Fruit fly (Drosophila melanogaster): Measurements from ENCODE around the gene CG9257.
A peak's percentile ranks its signal among the peaks of the same experiment; 100 is the strongest.

The CG9257 gene

DNA sequence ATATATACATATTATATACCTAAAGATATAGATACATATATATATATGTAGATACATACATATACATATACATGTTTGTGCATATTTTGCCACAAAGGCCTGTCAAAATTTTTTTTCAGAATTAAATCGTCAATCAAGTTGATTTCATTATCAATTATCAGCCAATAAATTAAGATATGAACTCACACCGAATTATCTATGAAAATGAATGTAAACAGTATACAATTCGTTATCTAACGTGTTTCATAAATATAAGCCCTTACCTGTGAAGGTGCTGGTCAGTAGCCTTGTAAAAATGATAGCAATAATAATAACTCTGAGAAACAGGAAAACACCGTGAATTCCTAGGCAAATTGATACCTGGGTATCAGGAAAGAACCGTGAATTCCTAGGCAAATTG lies 7.1 kb downstream of the CG9257 start (continued):
- TF ChIP-seq Opbp (GFP tag; IDR thresholded peaks at IDR 0.05; ENCODE audit: partially characterized antibody), result no peak
- no peak for TF ChIP-seq Lpt (GFP tag; optimal IDR thresholded peaks at IDR 0.05)
- peak; percentile 47 for TF ChIP-seq sens (GFP tag)
- TF ChIP-seq Sry-β (GFP tag; optimal IDR thresholded peaks at IDR 0.05), result no peak
- no peak for TF ChIP-seq Blimp-1 (GFP tag; optimal IDR thresholded peaks at IDR 0.05)
- no peak for TF ChIP-seq tx (GFP tag; optimal IDR thresholded peaks at IDR 0.05)
- TF ChIP-seq mirr (GFP tag; optimal IDR thresholded peaks at IDR 0.05), result peak; percentile 67

DNA sequence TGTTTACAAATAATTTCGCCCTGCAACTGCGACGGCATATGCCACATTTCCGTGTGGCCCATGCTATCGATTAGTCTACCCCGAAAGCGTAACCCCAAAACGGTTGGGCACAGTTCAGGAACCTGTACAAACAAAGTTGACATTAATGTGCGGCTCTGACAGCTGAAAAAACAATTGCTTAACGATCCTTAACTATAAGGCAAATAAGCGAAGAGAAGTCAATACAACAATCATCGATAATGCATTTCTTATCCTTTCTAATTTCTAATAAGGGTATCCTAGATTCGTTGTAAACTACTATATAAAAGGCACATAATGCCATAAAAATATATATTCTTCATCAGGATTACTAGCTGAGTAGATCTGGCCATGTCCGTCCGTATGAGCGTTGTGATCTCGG lies 9.3 kb downstream of the CG9257 start:
- peak; percentile 50 for TF ChIP-seq CG15696 (tag; optimal IDR thresholded peaks at IDR 0.05)
- peak; percentile 65 for TF ChIP-seq D19A (tag; optimal IDR thresholded peaks at IDR 0.05)
- no peak for TF ChIP-seq Mrtf (GFP tag; IDR thresholded peaks at IDR 0.05)
- TF ChIP-seq unc-4 (GFP tag; IDR thresholded peaks at IDR 0.05; ENCODE audit: partially characterized antibody), result no peak
- no peak for TF ChIP-seq CG34422 (GFP tag; IDR thresholded peaks at IDR 0.05)
- TF ChIP-seq twi (tag; optimal IDR thresholded peaks at IDR 0.05), result peak; percentile 26
- TF ChIP-seq Xrp1 (GFP tag; IDR thresholded peaks at IDR 0.05), result 0 out of 2 replicates have a peak, but pooled peaks have one; percentile 9
- TF ChIP-seq Hmr (GFP tag; optimal IDR thresholded peaks at IDR 0.05), result no peak
- no peak for TF ChIP-seq corto (GFP tag; optimal IDR thresholded peaks at IDR 0.05)
- peak; percentile 57; the same call in 1 of the 3 replicates for TF ChIP-seq CG2199 (GFP tag; IDR thresholded peaks at IDR 0.05)
- no peak for TF ChIP-seq pum (GFP tag; optimal IDR thresholded peaks at IDR 0.05)

DNA sequence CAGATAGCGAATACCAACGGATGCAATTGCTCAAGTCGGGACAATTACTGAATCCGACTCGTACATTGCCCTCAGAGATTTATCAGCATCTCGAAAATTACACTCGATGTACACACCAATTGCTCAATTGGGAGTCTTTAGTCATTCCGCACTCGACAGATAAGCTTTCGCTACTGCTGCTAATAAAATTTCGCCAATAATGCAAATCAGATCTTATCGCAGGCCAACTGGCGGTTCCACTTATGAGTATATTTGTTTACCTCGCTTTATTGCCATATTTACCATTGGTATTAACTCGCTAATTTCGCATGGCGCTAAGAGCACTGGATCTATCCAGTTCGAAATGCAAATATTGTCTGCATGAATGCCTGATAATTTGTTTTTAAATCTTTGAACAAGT lies 11.0 kb downstream of the CG9257 start:
- TF ChIP-seq Ada2b (GFP tag; IDR thresholded peaks at IDR 0.05) (no peak), CG4820 (GFP tag; optimal IDR thresholded peaks at IDR 0.05) (no peak), sens (GFP tag) (peak; percentile 59), CG4404 (GFP tag; IDR thresholded peaks at IDR 0.05) (no peak), CG1024 (GFP tag; IDR thresholded peaks at IDR 0.05) (no peak), Nf-YB (GFP tag; optimal IDR thresholded peaks at IDR 0.05) (no peak)

DNA sequence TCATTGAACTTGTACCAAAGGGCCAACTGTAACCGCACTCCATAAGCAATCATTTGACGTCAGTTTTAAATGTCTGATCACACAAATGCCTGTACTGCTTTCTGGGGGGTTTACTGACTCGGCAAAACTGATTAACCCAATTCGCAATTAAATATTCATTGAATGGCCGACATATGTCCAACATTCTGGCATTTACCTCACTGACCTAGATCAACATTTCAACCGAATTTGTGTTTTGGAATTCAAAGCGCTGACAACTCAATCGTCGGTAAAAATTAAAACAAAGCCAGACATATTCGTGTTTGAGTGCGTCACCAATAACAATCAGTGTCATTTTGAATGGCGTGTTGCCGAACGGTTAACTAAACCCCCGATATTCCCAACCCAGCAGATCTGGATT lies 13.1 kb downstream of the CG9257 start:
- no peak for TF ChIP-seq CG9797 (GFP tag; optimal IDR thresholded peaks at IDR 0.05)
- no peak for TF ChIP-seq D19A (tag; optimal IDR thresholded peaks at IDR 0.05)
- peak; percentile 97 for TF ChIP-seq CG2199 (GFP tag; IDR thresholded peaks at IDR 0.05)
- TF ChIP-seq chinmo (GFP tag; IDR thresholded peaks at IDR 0.05; ENCODE audit: partially characterized antibody), result no peak
- no peak for TF ChIP-seq CG10979 (tag; optimal IDR thresholded peaks at IDR 0.05)

DNA sequence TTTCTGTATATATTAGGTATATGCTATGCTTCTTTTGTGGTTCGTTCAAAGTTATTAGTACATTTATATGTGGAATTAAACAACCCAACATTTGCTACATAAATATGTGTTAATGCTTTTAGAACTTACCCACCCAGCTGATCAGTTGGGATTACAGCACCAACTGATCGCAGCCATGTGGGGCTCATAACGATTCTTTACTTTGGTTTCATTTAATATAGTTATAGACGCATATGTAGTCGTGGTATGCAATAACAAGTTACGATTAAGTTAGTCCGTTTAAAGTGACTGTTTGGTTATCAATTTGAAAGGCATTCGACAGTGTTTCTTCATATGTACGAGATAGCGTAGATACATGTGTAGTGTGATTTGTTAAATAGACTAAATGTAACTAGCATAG lies 33.2 kb downstream of the CG9257 start:
- TF ChIP-seq dysf (GFP tag; IDR thresholded peaks at IDR 0.05) (no peak), sens (GFP tag) (no peak), Deaf1 (tag; optimal IDR thresholded peaks at IDR 0.05) (no peak), CG7556 (GFP tag; optimal IDR thresholded peaks at IDR 0.05) (no peak), Usf (GFP tag; optimal IDR thresholded peaks at IDR 0.05) (no peak), abd-A (tag; optimal IDR thresholded peaks at IDR 0.05) (no peak), CG16863 (GFP tag; optimal IDR thresholded peaks at IDR 0.05) (no peak), sens-2 (GFP tag; IDR thresholded peaks at IDR 0.05) (no peak), CG13424 (tag; optimal IDR thresholded peaks at IDR 0.05) (no peak), Dp (GFP tag; optimal IDR thresholded peaks at IDR 0.05) (no peak), ftz-f1 (GFP tag; optimal IDR thresholded peaks at IDR 0.05) (no peak), sd (tag; optimal IDR thresholded peaks at IDR 0.05) (no peak), Rfx (GFP tag; IDR thresholded peaks at IDR 0.05) (no peak), CG6854 (GFP tag; optimal IDR thresholded peaks at IDR 0.05) (no peak)

Measured in whole organism, embryonic.